Worm (Caenorhabditis elegans): ENCODE results near the gene asb-2.

DNA sequence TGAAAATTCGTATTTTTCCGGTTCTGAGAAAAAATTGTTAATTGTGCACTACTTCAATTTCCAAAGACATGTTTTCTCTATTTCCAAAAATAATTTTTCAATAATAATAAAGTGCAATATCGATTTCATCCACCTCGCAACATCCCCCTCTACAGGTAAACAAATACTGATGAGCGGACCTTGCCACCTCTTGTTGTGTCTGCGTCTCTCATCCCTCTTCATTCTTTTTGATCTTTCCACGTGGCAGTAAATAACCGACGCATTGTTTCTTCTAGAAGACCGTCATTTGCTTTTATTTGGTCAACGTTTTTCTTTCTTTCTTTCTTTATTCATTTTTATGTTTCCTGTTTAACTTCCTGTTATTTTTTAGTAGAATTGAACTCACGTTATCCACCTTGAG is 33.7 kb downstream of the asb-2 start:
- TF ChIP-seq tra-4 (tag; optimal IDR thresholded peaks at IDR 0.05) (no peak), tbx-11 (GFP tag; IDR thresholded peaks at IDR 0.05) (no peak), ama-1 (optimal IDR thresholded peaks at IDR 0.05) (no peak), pes-1 (GFP tag; IDR thresholded peaks at IDR 0.05) (no peak), hmbx-1 (tag; optimal IDR thresholded peaks at IDR 0.05) (no peak), tbx-37 (GFP tag; conservative IDR thresholded peaks at IDR 0.05) (no peak), flt-1 (GFP tag; IDR thresholded peaks at IDR 0.05) (no peak), sea-1 (GFP tag; conservative IDR thresholded peaks at IDR 0.05) (no peak)
